Worm (Caenorhabditis elegans): ENCODE measurements around the gene nhr-22.
A peak's percentile ranks its signal among the peaks of the same experiment; 100 is the strongest.

DNA sequence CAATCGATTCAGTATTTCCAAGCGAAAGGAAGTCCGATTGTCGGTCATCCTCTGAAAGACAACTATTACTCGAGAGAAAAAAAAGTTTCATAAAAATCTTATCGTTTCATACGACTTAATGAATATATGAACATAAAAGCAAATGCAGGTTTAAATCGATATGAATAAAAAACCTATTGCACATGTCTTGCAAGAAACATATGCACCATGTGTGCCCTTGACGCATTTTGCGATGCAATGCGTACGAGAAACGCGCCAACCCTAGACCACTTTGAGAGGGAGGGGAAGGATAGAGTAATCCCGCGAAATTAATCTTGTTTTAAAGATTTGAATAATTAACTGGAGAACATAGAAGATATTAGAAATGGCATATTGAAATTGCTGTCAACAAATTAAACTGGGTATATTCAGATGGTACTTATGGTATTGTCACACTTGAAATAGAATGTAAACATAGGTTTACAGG is 3.8 kb upstream of the nhr-22 start, which contains the start of gene atg-16.2:
- TF ChIP-seq D1046.2 (GFP tag; IDR thresholded peaks at IDR 0.05) (no peak), lin-29 (GFP tag; IDR thresholded peaks at IDR 0.05) (no peak), lir-3 (tag; optimal IDR thresholded peaks at IDR 0.05) (no peak), ceh-82 (tag; optimal IDR thresholded peaks at IDR 0.05) (no peak), php-3 (GFP tag; IDR thresholded peaks at IDR 0.05) (no peak), jun-1 (tag; optimal IDR thresholded peaks at IDR 0.05) (no peak), nhr-77 (tag; optimal IDR thresholded peaks at IDR 0.05) (no peak), lin-38 (GFP tag; IDR thresholded peaks at IDR 0.05) (no peak), ceh-32 (tag; optimal IDR thresholded peaks at IDR 0.05; ENCODE audit: poor library complexity) (no peak), daf-19 (GFP tag; conservative IDR thresholded peaks at IDR 0.05) (0 out of 2 replicates have a peak, but pooled peaks have one; percentile 9), nhr-11 (tag; optimal IDR thresholded peaks at IDR 0.05) (peak; percentile 42), ces-1 (GFP tag; optimal IDR thresholded peaks at IDR 0.05) (no peak), ztf-11 (tag; optimal IDR thresholded peaks at IDR 0.05) (no peak)

Data from whole organism, L4 larva.